Fruit fly (Drosophila melanogaster): ENCODE data around the gene pyd3.

DNA sequence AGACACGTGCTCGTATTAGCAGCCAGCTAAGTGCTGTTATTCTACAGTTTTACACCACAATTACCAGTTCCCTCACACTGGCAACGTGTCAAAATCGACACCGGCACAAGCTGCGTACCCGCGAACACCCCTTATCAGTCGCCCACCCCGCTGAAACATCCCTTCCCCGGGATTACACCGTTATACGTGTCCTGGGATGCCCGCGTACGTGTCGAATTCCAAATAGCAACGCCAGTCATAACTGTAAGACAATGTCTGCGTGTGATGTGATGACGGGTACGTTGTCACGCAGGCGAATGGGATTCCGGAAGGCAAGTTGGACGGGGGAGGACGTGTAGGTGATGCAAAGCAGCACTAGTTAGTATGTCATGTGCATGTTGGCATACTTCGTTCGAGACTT lies 29.9 kb downstream of the pyd3 start:
- TF ChIP-seq bigmax (GFP tag; optimal IDR thresholded peaks at IDR 0.05) (no peak), fd96Cb (tag; optimal IDR thresholded peaks at IDR 0.05) (no peak), CG1024 (GFP tag; IDR thresholded peaks at IDR 0.05) (no peak)

Measured in whole organism, embryonic.